Fruit fly (Drosophila melanogaster) whole organism, embryonic: ENCODE data around the gene cindr.
A peak's percentile ranks its signal among the peaks of the same experiment; 100 is the strongest.

Experiments
- Antp ChIP-seq: fragments of 200-800 bp; sonication (Bioruptor generic); optimal IDR thresholded peaks from 3 replicates; lab custom pipeline; 2016; ENCODE audit warnings: missing biosample characterization, missing genetic modification characterization
- CG11247 ChIP-seq: fragments of 200-800 bp; sonication (Bioruptor generic); IDR thresholded peaks from 2 replicates; pipeline ENCODE4 v1.3.6; 2022; ENCODE audit warnings: missing biosample characterization, missing genetic modification characterization
- CG11456 ChIP-seq: fragments of 200-800 bp; sonication (Bioruptor generic); IDR thresholded peaks from 3 replicates; pipeline ENCODE4 v1.3.6; 2022; ENCODE audit warnings: missing biosample characterization, missing genetic modification characterization
- CG11560 ChIP-seq: fragments of 200-800 bp; sonication (Bioruptor generic); IDR thresholded peaks from 3 replicates; pipeline ENCODE4 v1.3.6; 2022; ENCODE audit warnings: missing biosample characterization, missing genetic modification characterization
- CG13296 ChIP-seq: fragments of 200-800 bp; sonication (Bioruptor generic); optimal IDR thresholded peaks from 3 replicates; lab custom pipeline; 2018; ENCODE audit warnings: missing biosample characterization, mild to moderate bottlenecking, missing genetic modification characterization
- CG14050 ChIP-seq: fragments of 200-800 bp; sonication (Bioruptor generic); IDR thresholded peaks from 3 replicates; pipeline ENCODE4 v1.3.6; 2022; ENCODE audit warnings: missing biosample characterization, missing genetic modification characterization
- CG15269 ChIP-seq: fragments of 200-800 bp; sonication (Bioruptor generic); optimal IDR thresholded peaks from 2 replicates; lab custom pipeline; 2018; ENCODE audit warnings: missing biosample characterization, mild to moderate bottlenecking, missing genetic modification characterization, moderate library complexity
- CG17359 ChIP-seq: fragments of 200-800 bp; sonication (Bioruptor generic); optimal IDR thresholded peaks from 3 replicates; lab custom pipeline; 2018; ENCODE audit warnings: missing biosample characterization, mild to moderate bottlenecking, missing genetic modification characterization, moderate library complexity
- CG1832 ChIP-seq: fragments of 200-800 bp; sonication (Bioruptor generic); optimal IDR thresholded peaks from 2 replicates; lab custom pipeline; 2017; ENCODE audit warnings: missing biosample characterization, mild to moderate bottlenecking, missing genetic modification characterization, inconsistent platforms
- CG2129 ChIP-seq: fragments of 200-800 bp; sonication (Bioruptor generic); IDR thresholded peaks from 2 replicates; pipeline ENCODE4 v1.3.6; 2022; ENCODE audit warnings: missing biosample characterization, missing genetic modification characterization; ENCODE audit not compliant: partially characterized antibody
- CG30403 ChIP-seq: fragments of 200-800 bp; sonication (Bioruptor generic); optimal IDR thresholded peaks from 3 replicates; lab custom pipeline; 2016; ENCODE audit warnings: missing biosample characterization, missing genetic modification characterization
- CG31388 ChIP-seq: fragments of 200-800 bp; sonication (Bioruptor generic); optimal IDR thresholded peaks from 2 replicates; lab custom pipeline; 2016; ENCODE audit warnings: missing biosample characterization, missing genetic modification characterization
- CG3163 ChIP-seq: fragments of 200-800 bp; sonication (Bioruptor generic); optimal IDR thresholded peaks from 3 replicates; lab custom pipeline; 2016; ENCODE audit warnings: missing biosample characterization, missing genetic modification characterization
- CG32767 ChIP-seq: fragments of 200-800 bp; sonication (Bioruptor generic); IDR thresholded peaks from 2 replicates; pipeline ENCODE4 v1.3.6; 2022; ENCODE audit warnings: missing biosample characterization, missing genetic modification characterization
- CG32772 ChIP-seq: fragments of 200-800 bp; sonication (Bioruptor generic); IDR thresholded peaks from 2 replicates; pipeline ENCODE4 v1.3.6; 2022; ENCODE audit warnings: missing biosample characterization, missing genetic modification characterization
- CG34376 ChIP-seq: fragments of 200-800 bp; sonication (Bioruptor generic); optimal IDR thresholded peaks from 2 replicates; lab custom pipeline; 2018; ENCODE audit warnings: missing biosample characterization, mild to moderate bottlenecking, missing genetic modification characterization
- CG6765 ChIP-seq: fragments of 200-800 bp; sonication (Bioruptor generic); optimal IDR thresholded peaks from 3 replicates; lab custom pipeline; 2017; ENCODE audit warnings: missing biosample characterization, mild to moderate bottlenecking, missing genetic modification characterization
- CG8478 ChIP-seq: fragments of >200 bp; optimal IDR thresholded peaks from 2 replicates; lab custom pipeline; 2018
- CkIIα-i1 ChIP-seq: fragments of 200-800 bp; sonication (Bioruptor generic); IDR thresholded peaks from 2 replicates; pipeline ENCODE4 v1.3.6; 2022; ENCODE audit warnings: missing biosample characterization, missing genetic modification characterization
- Dbx ChIP-seq: fragments of 200-800 bp; sonication (Bioruptor generic); IDR thresholded peaks from 3 replicates; pipeline ENCODE4 v1.3.6; 2022; ENCODE audit warnings: missing biosample characterization, missing genetic modification characterization
- E2f2 ChIP-seq: fragments of 200-800 bp; sonication (Bioruptor generic); IDR thresholded peaks from 2 replicates; pipeline ENCODE4 v1.3.6; 2022; ENCODE audit warnings: missing biosample characterization, missing genetic modification characterization
- Fer3 ChIP-seq: fragments of 200-800 bp; sonication (Bioruptor generic); optimal IDR thresholded peaks from 2 replicates; lab custom pipeline; 2018; ENCODE audit warnings: missing biosample characterization, mild to moderate bottlenecking, missing genetic modification characterization, moderate library complexity
- HHEX ChIP-seq: fragments of 200-800 bp; sonication (Bioruptor generic); optimal IDR thresholded peaks from 3 replicates; lab custom pipeline; 2017; ENCODE audit warnings: missing biosample characterization, mild to moderate bottlenecking, missing genetic modification characterization, missing genetic modification reagents
- Hr51 ChIP-seq, 2 experiments: fragments of 200-800 bp; sonication (Bioruptor generic); optimal IDR thresholded peaks; 2 replicates in 1 of 2; 3 replicates in 1 of 2; lab custom pipeline; 2016 to 2018; ENCODE audit warnings: missing biosample characterization in 2 of 2, missing genetic modification characterization in 2 of 2, mild to moderate bottlenecking in 1 of 2, moderate library complexity in 1 of 2
- Max ChIP-seq: fragments of 200-800 bp; sonication (Bioruptor generic); optimal IDR thresholded peaks from 2 replicates; lab custom pipeline; 2016; ENCODE audit warnings: missing biosample characterization, mild to moderate bottlenecking, missing genetic modification characterization
- Med ChIP-seq: fragments of 200-800 bp; sonication (Bioruptor generic); peaks from one replicate; lab custom pipeline; 2016; ENCODE audit warnings: missing biosample characterization, missing genetic modification characterization, mild to moderate bottlenecking, inconsistent platforms, moderate library complexity
- NFAT ChIP-seq: fragments of 200-800 bp; sonication (Bioruptor generic); IDR thresholded peaks from 2 replicates; pipeline ENCODE4 v1.3.6; 2022; ENCODE audit warnings: missing biosample characterization, missing genetic modification characterization
- Trl ChIP-seq, 3 experiments: fragments of >200 bp in 2 of 3; fragments of 200-800 bp in 1 of 3; sonication (Bioruptor generic) in 1 of 3; optimal IDR thresholded peaks; 2 replicates in 1 of 3; 3 replicates in 2 of 3; lab custom pipeline; 2016 to 2017; ENCODE audit warnings: missing biosample characterization in 1 of 3, missing genetic modification characterization in 1 of 3
- ab ChIP-seq: fragments of 200-800 bp; sonication (Bioruptor generic); optimal IDR thresholded peaks from 2 replicates; lab custom pipeline; 2016; ENCODE audit warnings: missing biosample characterization, missing genetic modification characterization
- abd-A ChIP-seq: fragments of 200-800 bp; sonication (Bioruptor generic); optimal IDR thresholded peaks from 3 replicates; lab custom pipeline; 2019; ENCODE audit warnings: missing biosample characterization, mild to moderate bottlenecking, missing genetic modification characterization, moderate library complexity
- ac ChIP-seq: fragments of 200-800 bp; sonication (Bioruptor generic); optimal IDR thresholded peaks from 3 replicates; lab custom pipeline; 2017; ENCODE audit warnings: missing biosample characterization, mild to moderate bottlenecking, missing genetic modification characterization
- aop ChIP-seq: fragments of 200-800 bp; sonication (Bioruptor generic); IDR thresholded peaks from 2 replicates; pipeline ENCODE4 v1.3.6; 2022; ENCODE audit warnings: missing biosample characterization, missing genetic modification characterization
- ash1 ChIP-seq: fragments of 200-800 bp; sonication (Bioruptor generic); optimal IDR thresholded peaks from 2 replicates; lab custom pipeline; 2018; ENCODE audit warnings: missing biosample characterization, mild to moderate bottlenecking, missing genetic modification characterization
- az2 ChIP-seq: fragments of 200-800 bp; sonication (Bioruptor generic); optimal IDR thresholded peaks from 3 replicates; lab custom pipeline; 2016; ENCODE audit warnings: missing biosample characterization, missing genetic modification characterization
- br ChIP-seq: fragments of >200 bp; optimal IDR thresholded peaks from 2 replicates; lab custom pipeline; 2017
- disco-r ChIP-seq: fragments of 200-800 bp; sonication (Bioruptor generic); optimal IDR thresholded peaks from 2 replicates; lab custom pipeline; 2016; ENCODE audit warnings: missing biosample characterization, missing genetic modification characterization
- dm ChIP-seq: fragments of 200-800 bp; sonication (Bioruptor generic); optimal IDR thresholded peaks from 3 replicates; lab custom pipeline; 2016; ENCODE audit warnings: missing biosample characterization, missing genetic modification characterization
- eve ChIP-seq, 2 experiments: fragments of >200 bp; optimal IDR thresholded peaks; 2 replicates each; lab custom pipeline; 2017; ENCODE audit warnings: missing biosample characterization in 2 of 2, missing genetic modification characterization in 2 of 2
- ewg ChIP-seq: fragments of 200-800 bp; sonication (Bioruptor generic); optimal IDR thresholded peaks from 3 replicates; lab custom pipeline; 2017; ENCODE audit warnings: mild to moderate bottlenecking, missing biosample characterization, missing genetic modification reagents, missing genetic modification characterization
- fd102C ChIP-seq: fragments of 200-800 bp; sonication (Bioruptor generic); optimal IDR thresholded peaks from 2 replicates; lab custom pipeline; 2018; ENCODE audit warnings: missing biosample characterization, mild to moderate bottlenecking, missing genetic modification characterization, moderate library complexity
- gro ChIP-seq: fragments of 200-800 bp; sonication (Bioruptor generic); optimal IDR thresholded peaks from 2 replicates; lab custom pipeline; 2016; ENCODE audit warnings: missing biosample characterization, missing genetic modification characterization
- hkb ChIP-seq, 2 experiments: fragments of 200-800 bp in 1 of 2; fragments of >200 bp in 1 of 2; sonication (Bioruptor generic) in 1 of 2; IDR thresholded peaks in 1 of 2; optimal IDR thresholded peaks in 1 of 2; 2 replicates each; pipeline versions ENCODE4 v1.3.6 to Lab custom; 2017 to 2022; ENCODE audit warnings: missing biosample characterization in 1 of 2, missing genetic modification characterization in 1 of 2
- jigr1 ChIP-seq: fragments of 200-800 bp; sonication (Bioruptor generic); IDR thresholded peaks from 3 replicates; pipeline ENCODE4 v1.3.6; 2022; ENCODE audit warnings: missing biosample characterization, missing genetic modification characterization
- onecut ChIP-seq: fragments of 200-800 bp; sonication (Bioruptor generic); IDR thresholded peaks from 2 replicates; pipeline ENCODE4 v1.3.6; 2022; ENCODE audit warnings: missing biosample characterization, missing genetic modification characterization
- phol ChIP-seq: fragments of 200-800 bp; sonication (Bioruptor generic); optimal IDR thresholded peaks from 3 replicates; lab custom pipeline; 2018; ENCODE audit warnings: missing biosample characterization, mild to moderate bottlenecking, missing genetic modification characterization, moderate library complexity
- pnt ChIP-seq: fragments of 200-800 bp; sonication (Bioruptor generic); optimal IDR thresholded peaks from 3 replicates; lab custom pipeline; 2016; ENCODE audit warnings: missing biosample characterization, missing genetic modification characterization
- pzg ChIP-seq: fragments of 200-800 bp; sonication (Bioruptor generic); optimal IDR thresholded peaks from 3 replicates; lab custom pipeline; 2018; ENCODE audit warnings: missing biosample characterization, mild to moderate bottlenecking, missing genetic modification characterization, moderate library complexity
- ranshi ChIP-seq: fragments of 200-800 bp; sonication (Bioruptor generic); IDR thresholded peaks from 2 replicates; pipeline ENCODE4 v1.3.6; 2022; ENCODE audit warnings: missing biosample characterization, missing genetic modification characterization
- ro ChIP-seq: fragments of 200-800 bp; sonication (Bioruptor generic); IDR thresholded peaks from 2 replicates; pipeline ENCODE4 v1.3.6; 2022; ENCODE audit warnings: missing biosample characterization, missing genetic modification characterization

The cindr gene

DNA sequence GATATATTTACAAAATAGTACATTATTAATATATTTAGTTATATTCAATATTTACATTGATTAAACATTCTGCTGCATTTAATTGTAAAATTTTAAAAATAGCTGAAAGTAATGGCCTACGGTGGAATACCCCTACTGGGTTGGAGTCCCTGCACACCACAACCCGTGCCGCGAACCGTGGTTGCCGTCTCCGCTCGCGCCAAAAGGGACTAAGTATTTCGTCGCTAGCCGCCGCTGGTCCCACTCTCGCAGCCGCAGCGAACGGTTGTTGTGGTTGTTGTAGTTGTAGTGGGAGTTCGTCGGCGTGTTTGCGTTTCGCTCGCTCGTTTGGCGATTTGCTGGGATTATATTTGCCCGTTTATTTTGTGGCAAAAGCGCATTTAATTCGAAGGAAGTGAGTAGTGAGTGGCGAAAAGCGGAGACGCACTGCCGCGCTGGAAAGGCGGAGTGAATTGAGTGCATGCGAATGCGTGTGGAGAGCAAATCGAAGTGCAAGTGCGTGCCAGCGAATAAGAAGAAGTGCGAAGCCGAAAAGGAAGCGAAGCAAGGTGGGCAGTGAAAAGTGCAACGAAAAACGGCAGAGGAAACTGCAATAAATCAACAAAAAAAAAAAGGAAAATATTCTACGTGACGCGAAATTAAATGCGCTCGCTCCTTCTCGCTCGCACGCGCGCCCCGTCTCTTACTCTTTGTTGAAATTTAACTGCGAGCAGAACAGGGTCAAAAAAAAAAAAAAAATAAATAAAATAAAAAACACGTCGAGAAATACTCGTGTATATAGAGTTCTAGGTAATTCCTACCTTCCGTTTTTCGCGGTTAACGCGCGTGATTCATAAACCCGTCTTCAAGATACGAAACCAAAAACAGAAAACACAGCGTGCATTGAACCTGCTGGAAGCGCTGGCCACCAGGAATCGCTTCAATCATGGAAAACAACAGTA is at the start of gene cindr (continued):
- TF ChIP-seq aop (GFP tag; lab: Robert Waterston, UW) (no peak), eve (GFP tag; optimal IDR thresholded peaks at IDR 0.05; lab: Kevin White, UChicago) (no peak), CG34376 (GFP tag; lab: Kevin White, UChicago) (peak; percentile 51), pzg (GFP tag; lab: Kevin White, UChicago) (peak; percentile 99), hkb (optimal IDR thresholded peaks at IDR 0.05; lab: Kevin White, UChicago) (no peak), hkb (GFP tag; IDR thresholded peaks at IDR 0.05; lab: Robert Waterston, UW) (peak; percentile 33), CG3163 (peak; percentile 45), CG14050 (GFP tag; lab: Robert Waterston, UW) (no peak), CG32772 (GFP tag; lab: Robert Waterston, UW) (no peak), onecut (GFP tag; lab: Robert Waterston, UW) (peak; percentile 27; the same call in 1 of the 2 replicates), CG11456 (peak; percentile 73; the same call in 2 of the 3 replicates), ab (no peak), Hr51 (GFP tag; optimal IDR thresholded peaks at IDR 0.05; lab: Kevin White, UChicago) (peak; percentile 26 to 28), br (lab: Kevin White, UChicago) (no peak), Med (GFP tag; lab: Kevin White, UChicago) (peak; percentile 95), CG11247 (GFP tag; lab: Robert Waterston, UW) (peak; percentile 39; the same call in 1 of the 2 replicates), ranshi (GFP tag; lab: Robert Waterston, UW) (no peak), CG1832 (GFP tag; lab: Kevin White, UChicago) (peak; percentile 33), CG11560 (tag; lab: Robert Waterston, UW) (peak; percentile 47; the same call in 1 of the 3 replicates), CkIIα-i1 (GFP tag; lab: Robert Waterston, UW) (no peak), phol (tag; lab: Kevin White, UChicago) (peak; percentile 86), CG30403 (peak; percentile 46), ash1 (GFP tag; lab: Kevin White, UChicago) (peak; percentile 69), CG8478 (no peak), CG15269 (tag; lab: Kevin White, UChicago) (peak; percentile 33), Antp (peak; percentile 13), CG2129 (no peak), Max (peak; percentile 17), pnt (peak; percentile 19), HHEX (GFP tag; lab: Kevin White, UChicago) (no peak), E2f2 (peak; percentile 65), jigr1 (GFP tag; lab: Robert Waterston, UW) (no peak), NFAT (GFP tag; lab: Robert Waterston, UW) (peak; percentile 71; the same call in 1 of the 2 replicates), gro (GFP tag; lab: Kevin White, UChicago) (peak; percentile 44), az2 (peak; percentile 23), abd-A (tag; lab: Kevin White, UChicago) (peak; percentile 47), disco-r (GFP tag; lab: Kevin White, UChicago) (no peak), Dbx (GFP tag; lab: Robert Waterston, UW) (peak; percentile 84), ac (GFP tag; lab: Kevin White, UChicago) (no peak), CG17359 (tag; lab: Kevin White, UChicago) (peak; percentile 24), Fer3 (tag; lab: Kevin White, UChicago) (peak; percentile 2), ewg (peak; percentile 40), dm (GFP tag; lab: Kevin White, UChicago) (peak; percentile 69), CG31388 (no peak), fd102C (GFP tag; lab: Kevin White, UChicago) (no peak), ro (GFP tag; lab: Robert Waterston, UW) (no peak), CG32767 (GFP tag; lab: Robert Waterston, UW) (no peak), CG13296 (GFP tag; lab: Kevin White, UChicago) (peak; percentile 2), CG6765 (GFP tag; lab: Kevin White, UChicago) (no peak), Trl (optimal IDR thresholded peaks at IDR 0.05; lab: Kevin White, UChicago) (no peak), Trl (GFP tag; optimal IDR thresholded peaks at IDR 0.05; lab: Kevin White, UChicago) (peak; percentile 12)
